Worm (Caenorhabditis elegans): ENCODE results near the gene nspb-10.

- TF ChIP-seq mdl-1 (tag; optimal IDR thresholded peaks at IDR 0.05), result no peak
- TF ChIP-seq snpc-4 (tag; optimal IDR thresholded peaks at IDR 0.05), result no peak
- TF ChIP-seq aha-1 (tag; optimal IDR thresholded peaks at IDR 0.05), result no peak
Measured at ce11 chrII:14606172-14606571, 18.1 kb upstream of the nspb-10 start, which contains the start of gene arl-3.

Data from whole organism, L1 larva.